Fruit fly (Drosophila melanogaster): ENCODE data around the gene CG14294.

dm6 chr3R:18928346-18928917, 26.4 kb upstream of the CG14294 start, which contains the start of gene Mpc1:
- no peak for TF ChIP-seq psq (optimal IDR thresholded peaks at IDR 0.05)
- TF ChIP-seq pan (optimal IDR thresholded peaks at IDR 0.05): no peak

All from whole organism.